Worm (Caenorhabditis elegans) whole organism, L1 larva: ENCODE measurements around the gene gbf-1.

Experiments
- aly-2 ChIP-seq: fragments of 150-350 bp; optimal IDR thresholded peaks from 2 replicates; lab custom pipeline; 2014; ENCODE audit warnings: missing biosample characterization, missing genetic modification characterization
- ama-1 ChIP-seq: fragments of 150-350 bp; optimal IDR thresholded peaks from 2 replicates; lab custom pipeline; 2014
- dsc-1 ChIP-seq: sonication (generic microtip); optimal IDR thresholded peaks from 2 replicates; lab custom pipeline; 2016; ENCODE audit warnings: mild to moderate bottlenecking, missing genetic modification characterization, missing compliant biosample characterization
- ets-5 ChIP-seq: fragments of 200-800 bp; sonication (Bioruptor generic); IDR thresholded peaks from 2 replicates; pipeline ENCODE4 v1.3.6; 2022; ENCODE audit warnings: missing genetic modification characterization, missing compliant biosample characterization
- lsy-2 ChIP-seq, 2 experiments: fragments of 150-350 bp; optimal IDR thresholded peaks; 2 replicates each; lab custom pipeline; 2014; ENCODE audit warnings: missing biosample characterization in 2 of 2, missing genetic modification characterization in 2 of 2
- mab-9 ChIP-seq: fragments of 200-800 bp; sonication (Bioruptor generic); IDR thresholded peaks from 2 replicates; pipeline ENCODE4 v1.3.6; 2022; ENCODE audit warnings: missing genetic modification reagents, missing genetic modification characterization, missing compliant biosample characterization
- nhr-11 ChIP-seq: fragments of 150-350 bp; optimal IDR thresholded peaks from 2 replicates; lab custom pipeline; 2014; ENCODE audit warnings: missing biosample characterization, missing genetic modification characterization
- nhr-12 ChIP-seq: sonication (generic microtip); optimal IDR thresholded peaks from 2 replicates; lab custom pipeline; 2017; ENCODE audit warnings: missing biosample characterization, missing genetic modification characterization
- pqm-1 ChIP-seq: sonication (generic microtip); optimal IDR thresholded peaks from 3 replicates; lab custom pipeline; 2017; ENCODE audit warnings: missing biosample characterization, missing genetic modification characterization
- skn-1 ChIP-seq: fragments of 150-350 bp; optimal IDR thresholded peaks from 2 replicates; lab custom pipeline; 2014; ENCODE audit warnings: missing biosample characterization, missing genetic modification characterization
- snpc-4 ChIP-seq: fragments of 150-350 bp; optimal IDR thresholded peaks from 2 replicates; lab custom pipeline; 2014; ENCODE audit warnings: missing biosample characterization, missing genetic modification characterization
- tbx-2 ChIP-seq: sonication (generic microtip); optimal IDR thresholded peaks from 2 replicates; lab custom pipeline; 2016; ENCODE audit warnings: missing genetic modification characterization, missing compliant biosample characterization
- zag-1 ChIP-seq: fragments of 150-350 bp; optimal IDR thresholded peaks from 2 replicates; lab custom pipeline; 2014; ENCODE audit warnings: missing biosample characterization, missing genetic modification characterization

DNA sequence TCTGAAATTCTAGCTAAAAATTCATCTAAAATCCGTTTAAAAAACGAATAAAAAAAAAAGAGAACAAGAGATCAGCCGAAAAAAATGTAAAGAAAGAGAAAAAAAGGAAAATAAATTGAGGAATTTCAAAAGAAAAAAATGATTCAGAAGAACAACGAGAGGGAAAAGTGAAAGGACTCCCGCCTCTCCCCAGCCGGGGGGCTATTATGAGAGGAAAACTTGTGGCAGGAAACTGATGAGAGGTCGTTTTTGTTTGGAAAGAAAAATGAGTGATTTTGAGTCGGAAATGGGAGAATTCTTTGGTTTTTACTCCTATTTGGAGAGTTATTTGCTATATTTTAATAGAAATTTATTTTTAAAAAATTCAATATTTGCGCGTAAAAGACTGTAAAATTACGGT lies 31.3 kb downstream of the gbf-1 start:
- TF ChIP-seq lsy-2 (tag; optimal IDR thresholded peaks at IDR 0.05; lab: Kevin White, UChicago) (no peak), pqm-1 (no peak), nhr-12 (tag; lab: Kevin White, UChicago) (no peak), zag-1 (tag; lab: Kevin White, UChicago) (no peak), ama-1 (lab: Kevin White, UChicago) (no peak), tbx-2 (tag; lab: Kevin White, UChicago) (no peak), aly-2 (no peak), nhr-11 (tag; lab: Kevin White, UChicago) (no peak), snpc-4 (tag; lab: Kevin White, UChicago) (no peak), skn-1 (tag; lab: Kevin White, UChicago) (no peak), ets-5 (GFP tag; lab: Robert Waterston, UW) (no peak), dsc-1 (tag; lab: Kevin White, UChicago) (no peak), mab-9 (GFP tag; lab: Robert Waterston, UW) (no peak)
